In the genomic region with DNA sequence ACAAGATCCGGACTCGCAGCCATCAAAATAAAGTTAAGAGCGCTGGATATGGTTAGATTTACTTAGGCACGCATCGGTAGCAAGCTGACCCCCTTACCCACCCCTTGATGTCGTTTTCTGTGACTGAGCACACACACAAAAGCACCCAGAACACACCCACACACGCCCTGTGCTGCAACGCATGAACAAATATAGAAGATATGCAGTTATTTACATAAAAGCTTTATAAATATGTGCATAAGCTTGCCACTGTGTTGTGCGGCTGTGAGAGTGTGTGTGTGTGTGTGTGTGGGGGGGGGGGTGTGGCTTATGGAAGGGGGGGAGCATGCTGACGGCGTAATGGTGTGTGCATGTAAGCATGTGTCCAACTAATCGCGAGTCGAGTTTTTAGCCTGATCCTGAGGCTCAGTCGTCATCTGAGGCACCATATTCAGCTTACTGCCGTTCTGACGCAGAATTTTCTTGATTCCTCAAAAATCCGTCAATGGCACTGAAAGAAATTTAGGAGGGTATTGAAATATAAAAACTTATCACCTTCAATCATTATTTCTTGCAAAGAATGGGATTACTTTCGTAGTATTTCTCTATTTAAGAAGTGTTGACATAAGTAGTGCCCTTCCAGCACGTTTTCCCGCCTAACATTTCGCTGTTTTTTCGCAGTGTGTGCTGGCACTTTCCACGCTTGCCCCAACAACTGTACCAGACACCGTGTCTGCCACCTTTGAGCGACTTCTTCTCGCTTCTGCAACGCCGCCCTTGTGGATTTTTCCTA, we compare ENCODE assay signal across 1 fruit fly cellular context.
TF ChIP-seq lines count a peak whose summit lies in the region.

No protein-coding gene starts in this region.

TF ChIP-seq in whole organism, embryonic, 481 proteins besides CTCF, POLR2A, EP300 and RAD21 (continued from another document and continues in another):
- TF ChIP-seq cg (GFP tag; optimal IDR thresholded peaks at IDR 0.05; lab: Kevin White, UChicago) = peak; percentile 46
- TF ChIP-seq zen2 (GFP tag; IDR thresholded peaks at IDR 0.05; lab: Robert Waterston, UW; ENCODE audit: partially characterized antibody) = no peak
- TF ChIP-seq CG2712 (tag; optimal IDR thresholded peaks at IDR 0.05; lab: Kevin White, UChicago) = peak; percentile 46
- TF ChIP-seq tx (GFP tag; optimal IDR thresholded peaks at IDR 0.05; lab: Kevin White, UChicago) = no peak
- TF ChIP-seq ftz-f1 (GFP tag; optimal IDR thresholded peaks at IDR 0.05; lab: Kevin White, UChicago) = no peak
- no peak for TF ChIP-seq eve (GFP tag; optimal IDR thresholded peaks at IDR 0.05; lab: Kevin White, UChicago)
- TF ChIP-seq repo (GFP tag; optimal IDR thresholded peaks at IDR 0.05; lab: Kevin White, UChicago) = peak; percentile 43
- no peak for TF ChIP-seq CG4404 (GFP tag; IDR thresholded peaks at IDR 0.05; lab: Robert Waterston, UW)
- peak; percentile 18 for TF ChIP-seq grau (tag; optimal IDR thresholded peaks at IDR 0.05; lab: Kevin White, UChicago)
- TF ChIP-seq slp2 (GFP tag; optimal IDR thresholded peaks at IDR 0.05; lab: Kevin White, UChicago) = no peak
- no peak for TF ChIP-seq GATAe (GFP tag; conservative IDR thresholded peaks at IDR 0.05; lab: Robert Waterston, UW)
- TF ChIP-seq ATbp (GFP tag; optimal IDR thresholded peaks at IDR 0.05; lab: Kevin White, UChicago) = peak; percentile 98
- TF ChIP-seq Kr (GFP tag; optimal IDR thresholded peaks at IDR 0.05; lab: Kevin White, UChicago) = no peak
- TF ChIP-seq Hmr (GFP tag; optimal IDR thresholded peaks at IDR 0.05; lab: Kevin White, UChicago) = no peak
- TF ChIP-seq CG4424 (GFP tag; optimal IDR thresholded peaks at IDR 0.05; lab: Kevin White, UChicago) = peak; percentile 29
- peak; percentile 30 for TF ChIP-seq CG9797 (GFP tag; optimal IDR thresholded peaks at IDR 0.05; lab: Kevin White, UChicago)
- peak; percentile 91 for TF ChIP-seq oc (tag; optimal IDR thresholded peaks at IDR 0.05; lab: Kevin White, UChicago)
- TF ChIP-seq CG31388 (GFP tag; optimal IDR thresholded peaks at IDR 0.05; lab: Kevin White, UChicago) = peak; percentile 50
- no peak for TF ChIP-seq Hmx (GFP tag; optimal IDR thresholded peaks at IDR 0.05; lab: Kevin White, UChicago)
- no peak for TF ChIP-seq Poxn (GFP tag; IDR thresholded peaks at IDR 0.05; lab: Robert Waterston, UW)
- peak; percentile 85 for TF ChIP-seq nau (GFP tag; optimal IDR thresholded peaks at IDR 0.05; lab: Kevin White, UChicago)
- TF ChIP-seq CG15514 (GFP tag; optimal IDR thresholded peaks at IDR 0.05; lab: Kevin White, UChicago) = no peak
- no peak for TF ChIP-seq CG14860 (GFP tag; IDR thresholded peaks at IDR 0.05; lab: Robert Waterston, UW; ENCODE audit: partially characterized antibody)
- TF ChIP-seq NC2α (GFP tag; optimal IDR thresholded peaks at IDR 0.05; lab: Kevin White, UChicago) = peak; percentile 65
- no peak for TF ChIP-seq zf30C (GFP tag; optimal IDR thresholded peaks at IDR 0.05; lab: Kevin White, UChicago)
- peak; percentile 49 for TF ChIP-seq CG9876 (GFP tag; optimal IDR thresholded peaks at IDR 0.05; lab: Kevin White, UChicago)
- no peak for TF ChIP-seq HLH54F (GFP tag; optimal IDR thresholded peaks at IDR 0.05; lab: Kevin White, UChicago)
- TF ChIP-seq corto (GFP tag; optimal IDR thresholded peaks at IDR 0.05; lab: Kevin White, UChicago) = no peak
- no peak for TF ChIP-seq Aef1 (GFP tag; IDR thresholded peaks at IDR 0.05; lab: Robert Waterston, UW)
- peak; percentile 91 for TF ChIP-seq CG2875 (GFP tag; optimal IDR thresholded peaks at IDR 0.05; lab: Kevin White, UChicago)
- peak; percentile 60; the same call in 1 of the 2 replicates for TF ChIP-seq Drgx (GFP tag; IDR thresholded peaks at IDR 0.05; lab: Robert Waterston, UW)
- TF ChIP-seq abd-A (tag; optimal IDR thresholded peaks at IDR 0.05; lab: Kevin White, UChicago) = no peak
- TF ChIP-seq ind (GFP tag; optimal IDR thresholded peaks at IDR 0.05; lab: Kevin White, UChicago) = no peak
- peak; percentile 35 for TF ChIP-seq CG12659 (GFP tag; optimal IDR thresholded peaks at IDR 0.05; lab: Kevin White, UChicago)
- peak; percentile 62 for TF ChIP-seq tap (tag; optimal IDR thresholded peaks at IDR 0.05; lab: Kevin White, UChicago)
- peak; percentile 39 for TF ChIP-seq CG2678 (tag; optimal IDR thresholded peaks at IDR 0.05; lab: Kevin White, UChicago)
- peak; percentile 76 for TF ChIP-seq CG1529 (GFP tag; optimal IDR thresholded peaks at IDR 0.05; lab: Kevin White, UChicago)
- no peak for TF ChIP-seq CG4282 (GFP tag; optimal IDR thresholded peaks at IDR 0.05; lab: Kevin White, UChicago)
- TF ChIP-seq CG3995 (GFP tag; optimal IDR thresholded peaks at IDR 0.05; lab: Kevin White, UChicago) = no peak
- TF ChIP-seq unpg (GFP tag; optimal IDR thresholded peaks at IDR 0.05; lab: Kevin White, UChicago) = peak; percentile 49
- peak; percentile 49 for TF ChIP-seq D19A (tag; optimal IDR thresholded peaks at IDR 0.05; lab: Kevin White, UChicago)
- 0 out of 2 replicates have a peak, but pooled peaks have one; percentile 27 for TF ChIP-seq bowl (GFP tag; IDR thresholded peaks at IDR 0.05; lab: Robert Waterston, UW)
- no peak for TF ChIP-seq CG10274 (GFP tag; optimal IDR thresholded peaks at IDR 0.05; lab: Kevin White, UChicago)
- TF ChIP-seq Fer3 (tag; optimal IDR thresholded peaks at IDR 0.05; lab: Kevin White, UChicago) = peak; percentile 59
- TF ChIP-seq fu2 (GFP tag; optimal IDR thresholded peaks at IDR 0.05; lab: Kevin White, UChicago) = no peak
- TF ChIP-seq sima (GFP tag; optimal IDR thresholded peaks at IDR 0.05; lab: Kevin White, UChicago) = no peak
- TF ChIP-seq Taf1 (GFP tag; IDR thresholded peaks at IDR 0.05; lab: Robert Waterston, UW) = no peak
- no peak for TF ChIP-seq esg (GFP tag; conservative IDR thresholded peaks at IDR 0.05; lab: Robert Waterston, UW)
- TF ChIP-seq yki (optimal IDR thresholded peaks at IDR 0.05; lab: Kevin White, UChicago) = no peak
- no peak for TF ChIP-seq insv (GFP tag; optimal IDR thresholded peaks at IDR 0.05; lab: Kevin White, UChicago)
- TF ChIP-seq grn (GFP tag; optimal IDR thresholded peaks at IDR 0.05; lab: Kevin White, UChicago) = peak; percentile 75
- no peak for TF ChIP-seq Fer2 (tag; optimal IDR thresholded peaks at IDR 0.05; lab: Kevin White, UChicago)
- no peak for TF ChIP-seq CG6272 (GFP tag; IDR thresholded peaks at IDR 0.05; lab: Robert Waterston, UW)
- no peak for TF ChIP-seq sd (tag; optimal IDR thresholded peaks at IDR 0.05; lab: Kevin White, UChicago)
- TF ChIP-seq CG6765 (GFP tag; optimal IDR thresholded peaks at IDR 0.05; lab: Kevin White, UChicago) = no peak
- TF ChIP-seq CG30020 (tag; optimal IDR thresholded peaks at IDR 0.05; lab: Kevin White, UChicago) = no peak
- TF ChIP-seq CoRest (tag; optimal IDR thresholded peaks at IDR 0.05; lab: Kevin White, UChicago) = peak; percentile 12
- no peak for TF ChIP-seq CG13894 (tag; optimal IDR thresholded peaks at IDR 0.05; lab: Kevin White, UChicago)
- TF ChIP-seq Ets65A (GFP tag; lab: Kevin White, UChicago) = peak; percentile 38
- no peak for TF ChIP-seq inv (GFP tag; IDR thresholded peaks at IDR 0.05; lab: Robert Waterston, UW; ENCODE audit: partially characterized antibody)
- peak; percentile 55 for TF ChIP-seq CG8281 (tag; optimal IDR thresholded peaks at IDR 0.05; lab: Kevin White, UChicago)
- no peak for TF ChIP-seq toy (GFP tag; IDR thresholded peaks at IDR 0.05; lab: Robert Waterston, UW)
- peak; percentile 97 for TF ChIP-seq fd64A (GFP tag; optimal IDR thresholded peaks at IDR 0.05; lab: Kevin White, UChicago)
- TF ChIP-seq Meics (GFP tag; optimal IDR thresholded peaks at IDR 0.05; lab: Kevin White, UChicago) = no peak
- TF ChIP-seq CG5245 (GFP tag; optimal IDR thresholded peaks at IDR 0.05; lab: Kevin White, UChicago) = peak; percentile 63
- no peak for TF ChIP-seq CG9215 (GFP tag; IDR thresholded peaks at IDR 0.05; lab: Robert Waterston, UW)
- no peak for TF ChIP-seq fd3F (GFP tag; optimal IDR thresholded peaks at IDR 0.05; lab: Kevin White, UChicago)
- TF ChIP-seq Hand (GFP tag; optimal IDR thresholded peaks at IDR 0.05; lab: Kevin White, UChicago) = no peak
- no peak for TF ChIP-seq so (GFP tag; IDR thresholded peaks at IDR 0.05; lab: Robert Waterston, UW)
- TF ChIP-seq lmd (GFP tag; IDR thresholded peaks at IDR 0.05; lab: Robert Waterston, UW) = peak; percentile 44
- TF ChIP-seq CG10462 (GFP tag; optimal IDR thresholded peaks at IDR 0.05; lab: Kevin White, UChicago) = no peak
- TF ChIP-seq Lhr (GFP tag; optimal IDR thresholded peaks at IDR 0.05; lab: Kevin White, UChicago) = peak; percentile 63
- TF ChIP-seq Atf-2 (GFP tag; optimal IDR thresholded peaks at IDR 0.05; lab: Kevin White, UChicago) = no peak
- TF ChIP-seq D (optimal IDR thresholded peaks at IDR 0.05; lab: Kevin White, UChicago) = no peak
- TF ChIP-seq D (GFP tag; optimal IDR thresholded peaks at IDR 0.05; lab: Kevin White, UChicago) = peak; percentile 87
- no peak for TF ChIP-seq pfk (GFP tag; optimal IDR thresholded peaks at IDR 0.05; lab: Kevin White, UChicago)
- TF ChIP-seq p53 (GFP tag; optimal IDR thresholded peaks at IDR 0.05; lab: Kevin White, UChicago) = peak; percentile 10
- TF ChIP-seq jumu (GFP tag; optimal IDR thresholded peaks at IDR 0.05; lab: Kevin White, UChicago) = peak; percentile 47
- TF ChIP-seq dpn (GFP tag; optimal IDR thresholded peaks at IDR 0.05; lab: Kevin White, UChicago) = no peak
- no peak for TF ChIP-seq CG7271 (tag; optimal IDR thresholded peaks at IDR 0.05; lab: Kevin White, UChicago)
- no peak for TF ChIP-seq cas (GFP tag; IDR thresholded peaks at IDR 0.05; lab: Robert Waterston, UW)
- TF ChIP-seq CG32767 (GFP tag; IDR thresholded peaks at IDR 0.05; lab: Robert Waterston, UW) = peak; percentile 26; the same call in 1 of the 2 replicates
- no peak for TF ChIP-seq ac (GFP tag; optimal IDR thresholded peaks at IDR 0.05; lab: Kevin White, UChicago)
- no peak for TF ChIP-seq CG10267 (tag; optimal IDR thresholded peaks at IDR 0.05; lab: Kevin White, UChicago)
- peak; percentile 68 for TF ChIP-seq gem (tag; optimal IDR thresholded peaks at IDR 0.05; lab: Kevin White, UChicago)
- TF ChIP-seq Trl (optimal IDR thresholded peaks at IDR 0.05; lab: Kevin White, UChicago) = no peak
- peak; percentile 69 for TF ChIP-seq Trl (GFP tag; optimal IDR thresholded peaks at IDR 0.05; lab: Kevin White, UChicago)
- peak; percentile 13 for TF ChIP-seq pnt (GFP tag; optimal IDR thresholded peaks at IDR 0.05; lab: Kevin White, UChicago)
- peak; percentile 67 for TF ChIP-seq CG6683 (GFP tag; optimal IDR thresholded peaks at IDR 0.05; lab: Kevin White, UChicago)
- TF ChIP-seq CG16779 (GFP tag; IDR thresholded peaks at IDR 0.05; lab: Robert Waterston, UW) = no peak
- TF ChIP-seq lab (GFP tag; optimal IDR thresholded peaks at IDR 0.05; lab: Kevin White, UChicago) = peak; percentile 18
- TF ChIP-seq CG1603 (tag; optimal IDR thresholded peaks at IDR 0.05; lab: Kevin White, UChicago) = peak; percentile 82
- TF ChIP-seq BtbVII (GFP tag; optimal IDR thresholded peaks at IDR 0.05; lab: Kevin White, UChicago) = peak; percentile 11
- TF ChIP-seq Lpt (GFP tag; optimal IDR thresholded peaks at IDR 0.05; lab: Kevin White, UChicago) = no peak
- TF ChIP-seq pb (GFP tag; optimal IDR thresholded peaks at IDR 0.05; lab: Kevin White, UChicago) = no peak
- TF ChIP-seq Ravus (GFP tag; IDR thresholded peaks at IDR 0.05; lab: Robert Waterston, UW) = no peak
- TF ChIP-seq CG6813 (GFP tag; optimal IDR thresholded peaks at IDR 0.05; lab: Kevin White, UChicago) = peak; percentile 90
- TF ChIP-seq Deaf1 (tag; optimal IDR thresholded peaks at IDR 0.05; lab: Kevin White, UChicago) = no peak
- TF ChIP-seq NK7.1 (GFP tag; optimal IDR thresholded peaks at IDR 0.05; lab: Kevin White, UChicago) = peak; percentile 47
- peak; percentile 49 for TF ChIP-seq CG12391 (tag; optimal IDR thresholded peaks at IDR 0.05; lab: Kevin White, UChicago)
- peak in 1 of 2 experiments; percentile 63 for TF ChIP-seq Pdp1 (GFP tag; optimal IDR thresholded peaks at IDR 0.05; lab: Kevin White, UChicago)
- TF ChIP-seq usp (GFP tag; optimal IDR thresholded peaks at IDR 0.05; lab: Kevin White, UChicago) = no peak
- peak; percentile 63 for TF ChIP-seq NC2β (GFP tag; optimal IDR thresholded peaks at IDR 0.05; lab: Kevin White, UChicago)
- peak; percentile 67 for TF ChIP-seq dmrt11E (tag; optimal IDR thresholded peaks at IDR 0.05; lab: Kevin White, UChicago)
- no peak for TF ChIP-seq CG13296 (GFP tag; optimal IDR thresholded peaks at IDR 0.05; lab: Kevin White, UChicago)
- TF ChIP-seq scrt (GFP tag; optimal IDR thresholded peaks at IDR 0.05; lab: Kevin White, UChicago) = peak; percentile 37
- no peak for TF ChIP-seq al (GFP tag; IDR thresholded peaks at IDR 0.05; lab: Robert Waterston, UW)
- TF ChIP-seq sens-2 (GFP tag; IDR thresholded peaks at IDR 0.05; lab: Robert Waterston, UW) = peak; percentile 41; the same call in 1 of the 2 replicates
- no peak for TF ChIP-seq CG2129 (GFP tag; IDR thresholded peaks at IDR 0.05; lab: Robert Waterston, UW; ENCODE audit: partially characterized antibody)
- no peak for TF ChIP-seq CG12299 (tag; optimal IDR thresholded peaks at IDR 0.05; lab: Kevin White, UChicago)
- no peak for TF ChIP-seq CG7357 (GFP tag; IDR thresholded peaks at IDR 0.05; lab: Robert Waterston, UW)
- TF ChIP-seq hkb (optimal IDR thresholded peaks at IDR 0.05; lab: Kevin White, UChicago) = no peak
- TF ChIP-seq hkb (GFP tag; IDR thresholded peaks at IDR 0.05; lab: Robert Waterston, UW) = peak; percentile 51; the same call in 1 of the 2 replicates
- no peak for TF ChIP-seq CG13287 (GFP tag; IDR thresholded peaks at IDR 0.05; lab: Robert Waterston, UW; ENCODE audit: partially characterized antibody)
- 0 out of 2 replicates have a peak, but pooled peaks have one; percentile 18 for TF ChIP-seq ssp (GFP tag; IDR thresholded peaks at IDR 0.05; lab: Robert Waterston, UW)
- peak; percentile 60 for TF ChIP-seq CG8089 (GFP tag; optimal IDR thresholded peaks at IDR 0.05; lab: Kevin White, UChicago)
- TF ChIP-seq Dek (tag; optimal IDR thresholded peaks at IDR 0.05; lab: Kevin White, UChicago) = no peak
- TF ChIP-seq bigmax (GFP tag; optimal IDR thresholded peaks at IDR 0.05; lab: Kevin White, UChicago) = no peak
- TF ChIP-seq CG14710 (tag; optimal IDR thresholded peaks at IDR 0.05; lab: Kevin White, UChicago) = peak; percentile 78
- TF ChIP-seq CG2116 (GFP tag; optimal IDR thresholded peaks at IDR 0.05; lab: Kevin White, UChicago) = peak; percentile 18
- peak; percentile 50 for TF ChIP-seq CG8924 (tag; optimal IDR thresholded peaks at IDR 0.05; lab: Kevin White, UChicago)
- no peak for TF ChIP-seq CG13775 (GFP tag; optimal IDR thresholded peaks at IDR 0.05; lab: Kevin White, UChicago)
- TF ChIP-seq H15 (GFP tag; IDR thresholded peaks at IDR 0.05; lab: Robert Waterston, UW) = no peak
- TF ChIP-seq CG6791 (GFP tag; IDR thresholded peaks at IDR 0.05; lab: Robert Waterston, UW; ENCODE audit: partially characterized antibody) = no peak
- TF ChIP-seq CG42726 (GFP tag; IDR thresholded peaks at IDR 0.05; lab: Robert Waterston, UW; ENCODE audit: partially characterized antibody) = no peak
